Worm (Caenorhabditis elegans): ENCODE results near the gene T01C1.4.
A peak's percentile ranks its signal among the peaks of the same experiment; 100 is the strongest.

- no peak for TF ChIP-seq ref-1 (GFP tag; conservative IDR thresholded peaks at IDR 0.05)
- 0 out of 2 replicates have a peak, but pooled peaks have one; percentile 28 for TF ChIP-seq tab-1 (GFP tag; IDR thresholded peaks at IDR 0.05)
- TF ChIP-seq klf-2 (GFP tag; conservative IDR thresholded peaks at IDR 0.05), result no peak
- TF ChIP-seq flt-1 (GFP tag; IDR thresholded peaks at IDR 0.05), result peak; percentile 64; the same call in 1 of the 2 replicates
- no peak for TF ChIP-seq ztf-29 (GFP tag; IDR thresholded peaks at IDR 0.05)
- no peak for TF ChIP-seq med-1 (GFP tag; optimal IDR thresholded peaks at IDR 0.05; ENCODE audit: insufficient read depth)
- TF ChIP-seq cog-1 (tag; optimal IDR thresholded peaks at IDR 0.05), result peak; percentile 96
- no peak for TF ChIP-seq ztf-23 (GFP tag; IDR thresholded peaks at IDR 0.05)
Measured at ce11 chrX:10766123-10766622, 49.3 kb upstream of the T01C1.4 start.
